Worm (Caenorhabditis elegans) whole organism, young adult: ENCODE data around the gene ctsa-1.1.

ENCODE experiments used
- B0019.2 ChIP-seq: fragments of 200-800 bp; sonication (Bioruptor generic); conservative IDR thresholded peaks from 2 replicates; pipeline ENCODE4 v1.3.6; 2022; ENCODE audit warnings: missing genetic modification reagents, missing genetic modification characterization, missing compliant biosample characterization
- B0035.1 ChIP-seq: sonication (generic microtip); optimal IDR thresholded peaks from 2 replicates; lab custom pipeline; 2016; ENCODE audit warnings: missing genetic modification characterization, mild to moderate bottlenecking, missing compliant biosample characterization, missing genotype, missing genetic modification reagents
- F52B5.7 ChIP-seq: sonication (generic microtip); optimal IDR thresholded peaks from 2 replicates; lab custom pipeline; 2016; ENCODE audit warnings: mild to moderate bottlenecking, missing genetic modification characterization, missing compliant biosample characterization
- Y53F4B.3 ChIP-seq: fragments of 200-800 bp; sonication (Bioruptor generic); IDR thresholded peaks from 2 replicates; pipeline ENCODE4 v1.3.6; 2022; ENCODE audit warnings: missing genetic modification reagents, missing genetic modification characterization, missing compliant biosample characterization
- Y95B8A.8 ChIP-seq: fragments of 200-800 bp; sonication (Bioruptor generic); IDR thresholded peaks from 2 replicates; pipeline ENCODE4 v1.3.6; 2022; ENCODE audit warnings: missing genetic modification reagents, missing genetic modification characterization, missing compliant biosample characterization
- aptf-2 ChIP-seq: fragments of 200-800 bp; sonication (Bioruptor generic); conservative IDR thresholded peaks from 2 replicates; pipeline ENCODE4 v1.3.6; 2022; ENCODE audit warnings: missing genetic modification reagents, missing genetic modification characterization, missing compliant biosample characterization
- aptf-3 ChIP-seq: fragments of 200-800 bp; sonication (Bioruptor generic); IDR thresholded peaks from 2 replicates; pipeline ENCODE4 v1.3.6; 2022; ENCODE audit warnings: missing genetic modification characterization, missing compliant biosample characterization
- atf-7 ChIP-seq: sonication (generic microtip); optimal IDR thresholded peaks from 2 replicates; lab custom pipeline; 2017; ENCODE audit warnings: mild to moderate bottlenecking, missing genetic modification characterization, missing compliant biosample characterization
- athp-1 ChIP-seq: sonication (generic microtip); optimal IDR thresholded peaks from 2 replicates; lab custom pipeline; 2017; ENCODE audit warnings: mild to moderate bottlenecking, missing genetic modification characterization, missing compliant biosample characterization
- attf-6 ChIP-seq: fragments of 200-800 bp; sonication (Bioruptor generic); IDR thresholded peaks from 2 replicates; pipeline ENCODE4 v1.3.6; 2022; ENCODE audit warnings: missing genetic modification reagents, missing genetic modification characterization, missing compliant biosample characterization
- bed-1 ChIP-seq: fragments of 200-800 bp; sonication (Bioruptor generic); IDR thresholded peaks from 2 replicates; pipeline ENCODE4 v1.3.6; 2022; ENCODE audit warnings: missing genetic modification reagents, missing genetic modification characterization, missing compliant biosample characterization
- bed-2 ChIP-seq: fragments of 200-800 bp; sonication (Bioruptor generic); IDR thresholded peaks from 2 replicates; pipeline ENCODE4 v1.3.6; 2022; ENCODE audit warnings: missing genetic modification reagents, missing genetic modification characterization, missing compliant biosample characterization
- ccch-3 ChIP-seq: fragments of 200-800 bp; sonication (Bioruptor generic); optimal IDR thresholded peaks from 2 replicates; lab custom pipeline; 2018; ENCODE audit warnings: mild to moderate bottlenecking, missing genetic modification characterization, missing compliant biosample characterization
- ceh-40 ChIP-seq: fragments of 200-800 bp; sonication (Bioruptor generic); IDR thresholded peaks from 2 replicates; pipeline ENCODE4 v1.3.6; 2022; ENCODE audit warnings: missing genetic modification characterization, missing compliant biosample characterization
- ceh-91 ChIP-seq: fragments of 200-800 bp; sonication (Bioruptor generic); IDR thresholded peaks from 2 replicates; pipeline ENCODE4 v1.3.6; 2022; ENCODE audit warnings: missing genetic modification reagents, missing genetic modification characterization, missing compliant biosample characterization
- die-1 ChIP-seq: sonication (generic microtip); optimal IDR thresholded peaks from 2 replicates; lab custom pipeline; 2016; ENCODE audit warnings: missing genotype, mild to moderate bottlenecking, missing genetic modification characterization, missing compliant biosample characterization
- dox-1 ChIP-seq: fragments of 200-800 bp; sonication (Bioruptor generic); IDR thresholded peaks from 2 replicates; pipeline ENCODE4 v1.3.6; 2022; ENCODE audit warnings: missing genetic modification reagents, missing genetic modification characterization, missing compliant biosample characterization
- dpl-1 ChIP-seq: fragments of 150-350 bp; optimal IDR thresholded peaks from 2 replicates; lab custom pipeline; 2014; ENCODE audit warnings: missing biosample characterization, missing genetic modification reagents, missing genetic modification characterization
- egl-44 ChIP-seq: fragments of 200-800 bp; sonication (Bioruptor generic); IDR thresholded peaks from 2 replicates; pipeline ENCODE4 v1.3.6; 2022; ENCODE audit warnings: missing genetic modification reagents, missing genetic modification characterization, missing compliant biosample characterization
- ekl-4 ChIP-seq: fragments of 200-800 bp; sonication (Bioruptor generic); IDR thresholded peaks from 2 replicates; pipeline ENCODE4 v1.3.6; 2022; ENCODE audit warnings: missing genetic modification reagents, missing genetic modification characterization, missing compliant biosample characterization
- fkh-3 ChIP-seq: sonication (generic microtip); optimal IDR thresholded peaks from 2 replicates; lab custom pipeline; 2016; ENCODE audit warnings: mild to moderate bottlenecking, missing genetic modification characterization, missing compliant biosample characterization
- hlh-12 ChIP-seq: sonication (generic microtip); optimal IDR thresholded peaks from 2 replicates; lab custom pipeline; 2016; ENCODE audit warnings: missing genetic modification characterization, missing compliant biosample characterization
- hlh-26 ChIP-seq: fragments of 200-800 bp; sonication (Bioruptor generic); conservative IDR thresholded peaks from 2 replicates; pipeline ENCODE4 v1.3.6; 2022; ENCODE audit warnings: missing genetic modification reagents, missing genetic modification characterization, missing compliant biosample characterization
- hmg-20 ChIP-seq: fragments of 200-800 bp; sonication (Bioruptor generic); IDR thresholded peaks from 2 replicates; pipeline ENCODE4 v1.3.6; 2022; ENCODE audit warnings: missing genetic modification reagents, missing genetic modification characterization, missing compliant biosample characterization
- hrde-1 ChIP-seq: sonication (generic microtip); optimal IDR thresholded peaks from 2 replicates; lab custom pipeline; 2016; ENCODE audit warnings: missing genetic modification characterization, mild to moderate bottlenecking, missing compliant biosample characterization, moderate library complexity, missing genotype, missing genetic modification reagents, borderline replicate concordance
- lin-54 ChIP-seq: fragments of 200-800 bp; sonication (Bioruptor generic); optimal IDR thresholded peaks from 2 replicates; lab custom pipeline; 2018; ENCODE audit warnings: mild to moderate bottlenecking, missing genetic modification characterization, missing compliant biosample characterization
- lsy-27 ChIP-seq: sonication (generic microtip); optimal IDR thresholded peaks from 2 replicates; lab custom pipeline; 2017; ENCODE audit warnings: missing genetic modification characterization, mild to moderate bottlenecking, missing compliant biosample characterization, antibody characterized with exemption, missing genotype, borderline replicate concordance; ENCODE audit not compliant: insufficient read depth
- madf-3 ChIP-seq: fragments of 200-800 bp; sonication (Bioruptor generic); IDR thresholded peaks from 2 replicates; pipeline ENCODE4 v1.3.6; 2022; ENCODE audit warnings: missing genetic modification reagents, missing genetic modification characterization, missing compliant biosample characterization
- madf-6 ChIP-seq: fragments of 200-800 bp; sonication (Bioruptor generic); IDR thresholded peaks from 2 replicates; pipeline ENCODE4 v1.3.6; 2022; ENCODE audit warnings: missing genetic modification reagents, missing genetic modification characterization, missing compliant biosample characterization
- madf-8 ChIP-seq: fragments of 200-800 bp; sonication (Bioruptor generic); conservative IDR thresholded peaks from 2 replicates; pipeline ENCODE4 v1.3.6; 2022; ENCODE audit warnings: missing genetic modification reagents, missing genetic modification characterization, missing compliant biosample characterization
- mes-4 ChIP-seq: sonication (generic microtip); optimal IDR thresholded peaks from 2 replicates; lab custom pipeline; 2016; ENCODE audit warnings: missing genotype, missing genetic modification characterization, missing compliant biosample characterization
- nfya-2 ChIP-seq: fragments of 200-800 bp; sonication (Bioruptor generic); IDR thresholded peaks from 2 replicates; pipeline ENCODE4 v1.3.6; 2022; ENCODE audit warnings: missing genetic modification reagents, missing genetic modification characterization, missing compliant biosample characterization
- nfyb-1 ChIP-seq: fragments of 200-800 bp; sonication (Bioruptor generic); IDR thresholded peaks from 2 replicates; pipeline ENCODE4 v1.3.6; 2022; ENCODE audit warnings: missing genetic modification reagents, missing genetic modification characterization, missing compliant biosample characterization
- nhr-27 ChIP-seq: fragments of 200-800 bp; sonication (Bioruptor generic); optimal IDR thresholded peaks from 2 replicates; lab custom pipeline; 2018; ENCODE audit warnings: mild to moderate bottlenecking, missing genetic modification characterization, moderate library complexity, missing compliant biosample characterization
- pbrm-1 ChIP-seq: fragments of 200-800 bp; sonication (Bioruptor generic); IDR thresholded peaks from 2 replicates; pipeline ENCODE4 v1.3.6; 2022; ENCODE audit warnings: missing genetic modification reagents, missing genetic modification characterization, missing compliant biosample characterization
- pha-4 ChIP-seq: fragments of 150-350 bp; sonication (generic microtip); optimal IDR thresholded peaks from 2 replicates; lab custom pipeline; 2014; ENCODE audit warnings: missing biosample characterization, missing genetic modification reagents, missing genetic modification characterization
- rec-8 ChIP-seq, 2 experiments: sonication (generic microtip); optimal IDR thresholded peaks; 2 replicates each; lab custom pipeline; 2016; ENCODE audit warnings: mild to moderate bottlenecking in 2 of 2, missing genetic modification characterization in 2 of 2, missing genetic modification reagents in 2 of 2, missing genotype in 2 of 2, missing biosample characterization in 1 of 2, missing compliant biosample characterization in 1 of 2, moderate library complexity in 1 of 2
- sea-2 ChIP-seq: fragments of 200-800 bp; sonication (Bioruptor generic); IDR thresholded peaks from 2 replicates; pipeline ENCODE4 v1.3.6; 2022; ENCODE audit warnings: missing genetic modification characterization, missing compliant biosample characterization
- snpc-1.1 ChIP-seq: sonication (generic microtip); optimal IDR thresholded peaks from 2 replicates; lab custom pipeline; 2017; ENCODE audit warnings: missing genetic modification characterization, mild to moderate bottlenecking, missing compliant biosample characterization, antibody characterized with exemption, moderate library complexity, missing genotype, missing genetic modification reagents; ENCODE audit not compliant: insufficient read depth
- snpc-4 ChIP-seq, 5 experiments: fragments of 150-350 bp in 1 of 5; sonication (generic microtip) in 4 of 5; optimal IDR thresholded peaks; 2 replicates each; lab custom pipeline; 2014 to 2018; ENCODE audit warnings: missing genetic modification characterization in 5 of 5, missing biosample characterization in 3 of 5, antibody characterized with exemption in 2 of 5, mild to moderate bottlenecking in 2 of 5, missing compliant biosample characterization in 2 of 5, missing genotype in 2 of 5, moderate library complexity in 2 of 5, missing genetic modification reagents in 1 of 5
- tbp1 ChIP-seq: fragments of 200-800 bp; sonication (Bioruptor generic); optimal IDR thresholded peaks from 2 replicates; lab custom pipeline; 2018; ENCODE audit warnings: mild to moderate bottlenecking, missing genetic modification characterization, missing compliant biosample characterization
- unc-130 ChIP-seq: sonication (generic microtip); optimal IDR thresholded peaks from 2 replicates; lab custom pipeline; 2016; ENCODE audit warnings: missing genetic modification reagents, missing genetic modification characterization, missing compliant biosample characterization
- unc-62 ChIP-seq: fragments of 150-350 bp; optimal IDR thresholded peaks from 2 replicates; lab custom pipeline; 2014; ENCODE audit warnings: missing biosample characterization, missing genetic modification reagents, missing genetic modification characterization
- zim-3 ChIP-seq: sonication (generic microtip); optimal IDR thresholded peaks from 2 replicates; lab custom pipeline; 2017; ENCODE audit warnings: mild to moderate bottlenecking, missing genetic modification characterization, moderate library complexity, missing compliant biosample characterization
- ztf-28 ChIP-seq: fragments of 200-800 bp; sonication (Bioruptor generic); IDR thresholded peaks from 2 replicates; pipeline ENCODE4 v1.3.6; 2022; ENCODE audit warnings: missing genetic modification reagents, missing genetic modification characterization, missing compliant biosample characterization

The ctsa-1.1 gene

DNA sequence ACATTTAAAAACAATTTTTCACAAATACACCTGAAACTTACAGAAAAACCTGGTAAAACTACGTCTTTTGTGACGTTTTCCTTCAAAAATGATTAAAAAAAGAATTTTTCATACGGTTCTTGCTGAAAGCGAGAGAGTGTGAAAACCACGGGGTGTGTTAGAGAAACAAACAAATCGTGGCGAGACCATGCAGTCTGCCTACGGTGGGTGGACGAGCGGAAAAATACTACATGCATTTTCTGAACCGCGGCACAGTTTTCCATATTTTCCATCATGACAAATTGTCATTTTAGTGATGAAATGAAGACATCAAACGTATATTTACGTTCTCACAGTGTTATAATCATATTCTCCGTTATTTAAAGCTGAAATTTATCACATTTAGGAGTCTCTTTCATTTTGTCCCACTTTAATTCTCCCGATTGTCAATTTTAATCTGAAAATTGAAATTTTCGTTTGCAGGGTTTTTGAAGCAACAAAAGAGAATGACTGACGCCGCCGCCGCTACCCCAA lies 31.0 kb upstream of the ctsa-1.1 start, which contains the start of the genes F10G7.9 and tsn-1 (continued):
- TF ChIP-seq rec-8 (tag; optimal IDR thresholded peaks at IDR 0.05; lab: Kevin White, UChicago) (no peak), hmg-20 (no peak), madf-3 (GFP tag; lab: Robert Waterston, UW) (no peak), nfyb-1 (GFP tag; lab: Robert Waterston, UW) (peak; percentile 33; the same call in 1 of the 2 replicates), athp-1 (tag; lab: Kevin White, UChicago) (no peak), aptf-3 (GFP tag; lab: Robert Waterston, UW) (no peak), nhr-27 (tag; lab: Kevin White, UChicago) (no peak), B0019.2 (GFP tag; lab: Robert Waterston, UW) (no peak), ccch-3 (GFP tag; lab: Kevin White, UChicago) (no peak), madf-6 (GFP tag; lab: Robert Waterston, UW) (peak; percentile 76), F52B5.7 (tag; lab: Kevin White, UChicago) (no peak), hlh-12 (tag; lab: Kevin White, UChicago) (no peak), snpc-4 (GFP tag; optimal IDR thresholded peaks at IDR 0.05; lab: Kevin White, UChicago) (no peak), snpc-4 (tag; optimal IDR thresholded peaks at IDR 0.05; lab: Kevin White, UChicago) (peak in 3 of 4 experiments; percentile 7 to 53 (median 28)), die-1 (no peak), bed-2 (GFP tag; lab: Robert Waterston, UW) (no peak), snpc-1.1 (tag; lab: Kevin White, UChicago) (no peak), dpl-1 (GFP tag; lab: Kevin White, UChicago) (peak; percentile 52), aptf-2 (GFP tag; lab: Robert Waterston, UW) (no peak), ekl-4 (GFP tag; lab: Robert Waterston, UW) (no peak), madf-8 (GFP tag; lab: Robert Waterston, UW) (peak; percentile 14; the same call in 1 of the 2 replicates), ceh-40 (GFP tag; lab: Robert Waterston, UW) (no peak), bed-1 (GFP tag; lab: Robert Waterston, UW) (no peak), ceh-91 (0 out of 2 replicates have a peak, but pooled peaks have one; percentile 33), attf-6 (GFP tag; lab: Robert Waterston, UW) (no peak), Y53F4B.3 (GFP tag; lab: Robert Waterston, UW) (no peak), tbp1 (GFP tag; lab: Kevin White, UChicago) (peak; percentile 30), B0035.1 (tag; lab: Kevin White, UChicago) (no peak), sea-2 (GFP tag; lab: Robert Waterston, UW) (no peak), pha-4 (tag; lab: Kevin White, UChicago) (no peak)
- TF ChIP-seq, all 124 proteins: peak for 28

DNA sequence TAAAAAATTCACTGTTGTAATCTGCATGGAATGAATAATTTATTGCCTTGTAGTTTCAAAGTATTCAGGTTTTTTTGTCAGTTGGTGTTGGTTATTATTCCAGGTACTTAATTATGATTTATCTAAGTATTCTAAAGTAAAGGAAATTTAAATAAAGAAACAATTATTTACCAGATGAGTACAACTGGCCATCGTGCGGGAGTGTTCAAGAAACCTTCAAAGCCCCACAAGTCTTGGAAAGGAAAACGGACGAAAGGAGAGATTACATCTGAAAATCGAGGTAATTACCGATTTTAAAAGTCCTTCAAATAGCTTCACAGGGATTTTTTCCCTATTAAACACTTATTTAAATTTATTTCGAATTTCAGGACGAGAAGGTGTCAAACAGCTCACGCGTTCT lies 27.3 kb upstream of the ctsa-1.1 start, which contains the start of gene tag-151:
tag-151 (plus strand) TSS at position 158 of the 400 bp plus-strand sequence.
- TF ChIP-seq hrde-1 (tag; lab: Kevin White, UChicago), result peak; percentile 77
- TF ChIP-seq hlh-26 (GFP tag; lab: Robert Waterston, UW), result no peak
- TF ChIP-seq pbrm-1 (GFP tag; lab: Robert Waterston, UW), result no peak
- no peak for TF ChIP-seq dox-1
- TF ChIP-seq mes-4 (tag; lab: Kevin White, UChicago), result no peak
- TF ChIP-seq nfyb-1 (GFP tag; lab: Robert Waterston, UW), result no peak
- no peak for TF ChIP-seq unc-62
- TF ChIP-seq nfya-2 (GFP tag; lab: Robert Waterston, UW), result 0 out of 2 replicates have a peak, but pooled peaks have one; percentile 31
- no peak for TF ChIP-seq fkh-3
- TF ChIP-seq atf-7, result no peak
- TF ChIP-seq lin-54 (GFP tag; lab: Kevin White, UChicago), result peak; percentile 43
- no peak for TF ChIP-seq zim-3
- no peak for TF ChIP-seq lsy-27 (tag; lab: Kevin White, UChicago)
- no peak for TF ChIP-seq nhr-27 (tag; lab: Kevin White, UChicago)
- no peak for TF ChIP-seq sea-2 (GFP tag; lab: Robert Waterston, UW)
- TF ChIP-seq bed-1 (GFP tag; lab: Robert Waterston, UW), result no peak
- TF ChIP-seq egl-44 (GFP tag; lab: Robert Waterston, UW), result no peak
- TF ChIP-seq Y95B8A.8 (GFP tag; lab: Robert Waterston, UW), result 0 out of 2 replicates have a peak, but pooled peaks have one; percentile 8
- TF ChIP-seq ceh-40 (GFP tag; lab: Robert Waterston, UW), result no peak
- no peak for TF ChIP-seq ztf-28 (GFP tag; lab: Robert Waterston, UW)
- peak; percentile 70; the same call in 1 of the 2 replicates for TF ChIP-seq madf-3 (GFP tag; lab: Robert Waterston, UW)
- peak; percentile 46 for TF ChIP-seq unc-130
